Fruit fly (Drosophila melanogaster) whole organism, embryonic: ENCODE measurements around the gene CG34296.

Experiments used
- Antp ChIP-seq: fragments of 200-800 bp; sonication (Bioruptor generic); optimal IDR thresholded peaks from 3 replicates; lab custom pipeline; 2016; ENCODE audit warnings: missing biosample characterization, missing genetic modification characterization
- BtbVII ChIP-seq: fragments of 200-800 bp; sonication (Bioruptor generic); optimal IDR thresholded peaks from 3 replicates; lab custom pipeline; 2017; ENCODE audit warnings: missing biosample characterization, mild to moderate bottlenecking, missing genetic modification characterization
- CG10431 ChIP-seq: fragments of 200-800 bp; sonication (Bioruptor generic); optimal IDR thresholded peaks from 3 replicates; lab custom pipeline; 2018; ENCODE audit warnings: missing biosample characterization, mild to moderate bottlenecking, missing genetic modification characterization
- CG11398 ChIP-seq: fragments of 200-800 bp; sonication (Bioruptor generic); optimal IDR thresholded peaks from 2 replicates; lab custom pipeline; 2016; ENCODE audit warnings: missing biosample characterization, missing genetic modification characterization
- CG11696 ChIP-seq: fragments of 200-800 bp; sonication (Bioruptor generic); IDR thresholded peaks from 2 replicates; pipeline ENCODE4 v1.3.6; 2022; ENCODE audit warnings: missing biosample characterization, missing genetic modification characterization
- CG12155 ChIP-seq: fragments of 200-800 bp; sonication (Bioruptor generic); optimal IDR thresholded peaks from 3 replicates; lab custom pipeline; 2016; ENCODE audit warnings: missing biosample characterization, missing genetic modification characterization
- CG12744 ChIP-seq: fragments of 200-800 bp; sonication (Bioruptor generic); optimal IDR thresholded peaks from 2 replicates; lab custom pipeline; 2016; ENCODE audit warnings: missing biosample characterization, missing genetic modification characterization
- CG12942 ChIP-seq: fragments of 200-800 bp; sonication (Bioruptor generic); optimal IDR thresholded peaks from 3 replicates; lab custom pipeline; 2016; ENCODE audit warnings: missing biosample characterization, missing genetic modification characterization
- CG15479 ChIP-seq: fragments of 200-800 bp; sonication (Bioruptor generic); optimal IDR thresholded peaks from 3 replicates; lab custom pipeline; 2019; ENCODE audit warnings: missing biosample characterization, mild to moderate bottlenecking, missing genetic modification characterization, moderate library complexity
- CG15696 ChIP-seq: fragments of 200-800 bp; sonication (Bioruptor generic); optimal IDR thresholded peaks from 2 replicates; lab custom pipeline; 2019; ENCODE audit warnings: missing biosample characterization, mild to moderate bottlenecking, missing genetic modification characterization, moderate library complexity
- CG1647 ChIP-seq: fragments of 200-800 bp; sonication (Bioruptor generic); optimal IDR thresholded peaks from 3 replicates; lab custom pipeline; 2016; ENCODE audit warnings: missing biosample characterization, missing genetic modification characterization
- CG17612 ChIP-seq: fragments of 200-800 bp; sonication (Bioruptor generic); IDR thresholded peaks from 2 replicates; pipeline ENCODE4 v1.3.6; 2022; ENCODE audit warnings: missing biosample characterization, missing genetic modification characterization
- CG17802 ChIP-seq: fragments of 200-800 bp; sonication (Bioruptor generic); optimal IDR thresholded peaks from 2 replicates; lab custom pipeline; 2018; ENCODE audit warnings: missing biosample characterization, mild to moderate bottlenecking, missing genetic modification characterization, moderate library complexity
- CG17829 ChIP-seq: fragments of 200-800 bp; optimal IDR thresholded peaks from 2 replicates; lab custom pipeline; 2019; ENCODE audit warnings: missing biosample characterization, mild to moderate bottlenecking, missing genetic modification characterization, moderate library complexity
- CG17912 ChIP-seq: fragments of 200-800 bp; sonication (Bioruptor generic); optimal IDR thresholded peaks from 2 replicates; lab custom pipeline; 2018; ENCODE audit warnings: missing biosample characterization, mild to moderate bottlenecking, missing genetic modification characterization
- CG2678 ChIP-seq: fragments of 200-800 bp; sonication (Bioruptor generic); optimal IDR thresholded peaks from 3 replicates; lab custom pipeline; 2019; ENCODE audit warnings: missing biosample characterization, mild to moderate bottlenecking, missing genetic modification characterization, moderate library complexity
- CG2875 ChIP-seq: fragments of 200-800 bp; sonication (Bioruptor generic); optimal IDR thresholded peaks from 2 replicates; lab custom pipeline; 2017; ENCODE audit warnings: missing biosample characterization, mild to moderate bottlenecking, missing genetic modification characterization, missing genetic modification reagents
- CG30020 ChIP-seq: fragments of 200-800 bp; optimal IDR thresholded peaks from 2 replicates; lab custom pipeline; 2019; ENCODE audit warnings: missing biosample characterization, mild to moderate bottlenecking, missing genetic modification characterization, moderate library complexity
- CG30403 ChIP-seq: fragments of 200-800 bp; sonication (Bioruptor generic); optimal IDR thresholded peaks from 3 replicates; lab custom pipeline; 2016; ENCODE audit warnings: missing biosample characterization, missing genetic modification characterization
- CG31388 ChIP-seq: fragments of 200-800 bp; sonication (Bioruptor generic); optimal IDR thresholded peaks from 2 replicates; lab custom pipeline; 2016; ENCODE audit warnings: missing biosample characterization, missing genetic modification characterization
- CG4360 ChIP-seq: fragments of 200-800 bp; sonication (Bioruptor generic); IDR thresholded peaks from 2 replicates; pipeline ENCODE4 v1.3.6; 2022; ENCODE audit warnings: missing biosample characterization, missing genetic modification characterization
- CG7556 ChIP-seq: fragments of 200-800 bp; sonication (Bioruptor generic); optimal IDR thresholded peaks from 2 replicates; lab custom pipeline; 2017; ENCODE audit warnings: missing biosample characterization, mild to moderate bottlenecking, missing genetic modification characterization
- CG7786 ChIP-seq: fragments of 200-800 bp; sonication (Bioruptor generic); optimal IDR thresholded peaks from 2 replicates; lab custom pipeline; 2016; ENCODE audit warnings: missing biosample characterization, missing genetic modification characterization
- CG7987 ChIP-seq: fragments of 200-800 bp; sonication (Bioruptor generic); optimal IDR thresholded peaks from 2 replicates; lab custom pipeline; 2018; ENCODE audit warnings: missing biosample characterization, mild to moderate bottlenecking, missing genetic modification characterization, moderate library complexity
- CG8281 ChIP-seq: fragments of 200-800 bp; sonication (Bioruptor generic); optimal IDR thresholded peaks from 2 replicates; lab custom pipeline; 2018; ENCODE audit warnings: missing biosample characterization, mild to moderate bottlenecking, missing genetic modification characterization, moderate library complexity
- Camta ChIP-seq: fragments of 200-800 bp; sonication (Bioruptor generic); optimal IDR thresholded peaks from 2 replicates; lab custom pipeline; 2016; ENCODE audit warnings: missing biosample characterization, missing genetic modification characterization
- CoRest ChIP-seq: fragments of 200-800 bp; sonication (Bioruptor generic); optimal IDR thresholded peaks from 3 replicates; lab custom pipeline; 2018; ENCODE audit warnings: missing biosample characterization, mild to moderate bottlenecking, missing genetic modification characterization, moderate library complexity
- Dad ChIP-seq: fragments of 200-800 bp; sonication (Bioruptor generic); optimal IDR thresholded peaks from 3 replicates; lab custom pipeline; 2016; ENCODE audit warnings: missing biosample characterization, missing genetic modification characterization
- Drgx ChIP-seq: fragments of 200-800 bp; sonication (Bioruptor generic); IDR thresholded peaks from 2 replicates; pipeline ENCODE4 v1.3.6; 2022; ENCODE audit warnings: missing biosample characterization, missing genetic modification characterization
- Elba2 ChIP-seq: fragments of 200-800 bp; sonication (Bioruptor generic); optimal IDR thresholded peaks from 3 replicates; lab custom pipeline; 2016; ENCODE audit warnings: missing biosample characterization, missing genetic modification characterization
- Fer2 ChIP-seq: fragments of 200-800 bp; sonication (Bioruptor generic); optimal IDR thresholded peaks from 2 replicates; lab custom pipeline; 2018; ENCODE audit warnings: missing biosample characterization, mild to moderate bottlenecking, missing genetic modification characterization, moderate library complexity
- MTF-1 ChIP-seq: fragments of 200-800 bp; sonication (Bioruptor generic); optimal IDR thresholded peaks from 2 replicates; lab custom pipeline; 2018; ENCODE audit warnings: missing biosample characterization, mild to moderate bottlenecking, missing genetic modification characterization, borderline replicate concordance
- Ravus ChIP-seq: fragments of 200-800 bp; sonication (Bioruptor generic); IDR thresholded peaks from 2 replicates; pipeline ENCODE4 v1.3.6; 2022; ENCODE audit warnings: missing biosample characterization, missing genetic modification characterization
- Scr ChIP-seq: fragments of 200-800 bp; sonication (Bioruptor generic); IDR thresholded peaks from 2 replicates; pipeline ENCODE4 v1.3.6; 2022; ENCODE audit warnings: missing biosample characterization, missing genetic modification characterization; ENCODE audit not compliant: partially characterized antibody
- Six4 ChIP-seq: fragments of 200-800 bp; sonication (Bioruptor generic); optimal IDR thresholded peaks from 2 replicates; lab custom pipeline; 2016; ENCODE audit warnings: missing biosample characterization, missing genetic modification characterization
- Stat92E ChIP-seq, 3 experiments: fragments of >200 bp in 2 of 3; fragments of 200-800 bp in 1 of 3; sonication (Bioruptor generic) in 1 of 3; optimal IDR thresholded peaks; 2 replicates each; lab custom pipeline; 2017 to 2019; ENCODE audit warnings: missing biosample characterization in 3 of 3, missing genetic modification characterization in 3 of 3, mild to moderate bottlenecking in 1 of 3, moderate library complexity in 1 of 3
- Xrp1 ChIP-seq: fragments of 200-800 bp; sonication (Bioruptor generic); IDR thresholded peaks from 2 replicates; pipeline ENCODE4 v1.3.6; 2022; ENCODE audit warnings: missing biosample characterization, missing genetic modification characterization
- ab ChIP-seq: fragments of 200-800 bp; sonication (Bioruptor generic); optimal IDR thresholded peaks from 2 replicates; lab custom pipeline; 2016; ENCODE audit warnings: missing biosample characterization, missing genetic modification characterization
- chn ChIP-seq: fragments of 200-800 bp; sonication (Bioruptor generic); optimal IDR thresholded peaks from 2 replicates; lab custom pipeline; 2016; ENCODE audit warnings: missing biosample characterization, missing genetic modification characterization
- ftz-f1 ChIP-seq: fragments of 200-800 bp; sonication (Bioruptor generic); optimal IDR thresholded peaks from 2 replicates; lab custom pipeline; 2016; ENCODE audit warnings: missing biosample characterization, missing genetic modification characterization
- gcm ChIP-seq: fragments of 200-800 bp; sonication (Bioruptor generic); optimal IDR thresholded peaks from 2 replicates; lab custom pipeline; 2019; ENCODE audit warnings: missing biosample characterization, mild to moderate bottlenecking, missing genetic modification characterization, moderate library complexity
- gsb ChIP-seq: fragments of 200-800 bp; sonication (Bioruptor generic); IDR thresholded peaks from 2 replicates; pipeline ENCODE4 v1.3.6; 2022; ENCODE audit warnings: missing biosample characterization, missing genetic modification characterization
- jigr1 ChIP-seq: fragments of 200-800 bp; sonication (Bioruptor generic); IDR thresholded peaks from 3 replicates; pipeline ENCODE4 v1.3.6; 2022; ENCODE audit warnings: missing biosample characterization, missing genetic modification characterization
- nau ChIP-seq: fragments of 200-800 bp; sonication (Bioruptor generic); optimal IDR thresholded peaks from 3 replicates; lab custom pipeline; 2017; ENCODE audit warnings: missing biosample characterization, mild to moderate bottlenecking, missing genetic modification characterization, missing genetic modification reagents
- nerfin-1 ChIP-seq: fragments of 200-800 bp; sonication (Bioruptor generic); optimal IDR thresholded peaks from 3 replicates; lab custom pipeline; 2019; ENCODE audit warnings: missing biosample characterization, mild to moderate bottlenecking, missing genetic modification characterization, moderate library complexity
- org-1 ChIP-seq: fragments of 200-800 bp; sonication (Bioruptor generic); optimal IDR thresholded peaks from 2 replicates; lab custom pipeline; 2017; ENCODE audit warnings: missing biosample characterization, missing genetic modification characterization
- p53 ChIP-seq: fragments of 200-800 bp; sonication (Bioruptor generic); optimal IDR thresholded peaks from 2 replicates; lab custom pipeline; 2016; ENCODE audit warnings: missing biosample characterization, missing genetic modification characterization
- slou ChIP-seq: fragments of 200-800 bp; sonication (Bioruptor generic); optimal IDR thresholded peaks from 3 replicates; lab custom pipeline; 2016; ENCODE audit warnings: missing biosample characterization, missing genetic modification characterization
- sob ChIP-seq: fragments of 200-800 bp; sonication (Bioruptor generic); IDR thresholded peaks from 2 replicates; pipeline ENCODE4 v1.3.6; 2022; ENCODE audit warnings: missing biosample characterization, missing genetic modification characterization
- sqz ChIP-seq: fragments of 200-800 bp; sonication (Bioruptor generic); optimal IDR thresholded peaks from 3 replicates; lab custom pipeline; 2018; ENCODE audit warnings: missing biosample characterization, mild to moderate bottlenecking, missing genetic modification characterization
- ttk ChIP-seq: fragments of 200-800 bp; sonication (Bioruptor generic); IDR thresholded peaks from 2 replicates; pipeline ENCODE4 v2.1.2; 2022; ENCODE audit warnings: missing biosample characterization, missing genetic modification characterization
- vfl ChIP-seq: fragments of 200-800 bp; sonication (Bioruptor generic); optimal IDR thresholded peaks from 2 replicates; lab custom pipeline; 2016; ENCODE audit warnings: missing biosample characterization, missing genetic modification characterization

Gene CG34296

dm6 chr3R:29675333-29675732, 47.0 kb upstream of the CG34296 start, which contains the start of the genes Bub3 and Cap-D2 (continued):
- TF ChIP-seq Stat92E (GFP tag; optimal IDR thresholded peaks at IDR 0.05; lab: Kevin White, UChicago), result no peak
- TF ChIP-seq CG15696 (tag; lab: Kevin White, UChicago), result peak; percentile 69
- TF ChIP-seq MTF-1 (GFP tag; lab: Kevin White, UChicago), result no peak
- TF ChIP-seq CG11696 (GFP tag; lab: Robert Waterston, UW), result no peak
- TF ChIP-seq CG8281, result no peak
- no peak for TF ChIP-seq CG15479 (GFP tag; lab: Kevin White, UChicago)
- TF ChIP-seq Fer2, result peak; percentile 23
- no peak for TF ChIP-seq CG4360 (GFP tag; lab: Robert Waterston, UW)
- TF ChIP-seq CG11398 (GFP tag; lab: Kevin White, UChicago), result peak; percentile 61
- no peak for TF ChIP-seq Ravus (GFP tag; lab: Robert Waterston, UW)
- no peak for TF ChIP-seq gsb (GFP tag; lab: Robert Waterston, UW)
- TF ChIP-seq CG2678 (tag; lab: Kevin White, UChicago), result no peak
- no peak for TF ChIP-seq jigr1 (GFP tag; lab: Robert Waterston, UW)
- TF ChIP-seq CG1647, result peak; percentile 62
- peak; percentile 47 for TF ChIP-seq Elba2
- no peak for TF ChIP-seq ab
- peak; percentile 33 for TF ChIP-seq p53
- no peak for TF ChIP-seq CG2875
- peak; percentile 64 for TF ChIP-seq CG31388
- TF ChIP-seq chn, result peak; percentile 84
- peak; percentile 88 for TF ChIP-seq Scr (GFP tag; lab: Robert Waterston, UW)
- peak; percentile 49 for TF ChIP-seq CG17829 (tag; lab: Kevin White, UChicago)
- TF ChIP-seq ftz-f1 (GFP tag; lab: Kevin White, UChicago), result no peak
- TF ChIP-seq vfl (GFP tag; lab: Kevin White, UChicago), result peak; percentile 71
- TF ChIP-seq Dad, result peak; percentile 65
- peak; percentile 13 for TF ChIP-seq CG7987
- TF ChIP-seq CG7556 (GFP tag; lab: Kevin White, UChicago), result peak; percentile 40
- peak; percentile 80 for TF ChIP-seq Xrp1 (GFP tag; lab: Robert Waterston, UW)
- TF ChIP-seq CG12744 (GFP tag; lab: Kevin White, UChicago), result peak; percentile 53
- peak; percentile 70 for TF ChIP-seq CG12155
- no peak for TF ChIP-seq org-1 (GFP tag; lab: Kevin White, UChicago)
- peak; percentile 57 for TF ChIP-seq CG12942 (GFP tag; lab: Kevin White, UChicago)
- peak; percentile 37 for TF ChIP-seq CG17802
- peak; percentile 27 for TF ChIP-seq nerfin-1 (tag; lab: Kevin White, UChicago)
- peak; percentile 33 for TF ChIP-seq gcm (GFP tag; lab: Kevin White, UChicago)
- no peak for TF ChIP-seq slou (GFP tag; lab: Kevin White, UChicago)
- TF ChIP-seq CoRest (tag; lab: Kevin White, UChicago), result peak; percentile 75
- peak; percentile 58 for TF ChIP-seq CG7786
- no peak for TF ChIP-seq nau (GFP tag; lab: Kevin White, UChicago)
- no peak for TF ChIP-seq ttk
- no peak; the same call in 1 of the 2 replicates for TF ChIP-seq Drgx (GFP tag; lab: Robert Waterston, UW)
- TF ChIP-seq BtbVII, result no peak
- TF ChIP-seq CG17912, result no peak
- TF ChIP-seq CG30403, result peak; percentile 77
- no peak for TF ChIP-seq sqz (GFP tag; lab: Kevin White, UChicago)
- peak; percentile 71 for TF ChIP-seq Antp (GFP tag; lab: Kevin White, UChicago)
- TF ChIP-seq Six4 (GFP tag; lab: Kevin White, UChicago), result peak; percentile 60
- peak; percentile 56 for TF ChIP-seq Camta (GFP tag; lab: Kevin White, UChicago)
- TF ChIP-seq CG17612 (GFP tag; lab: Robert Waterston, UW), result no peak
- no peak for TF ChIP-seq CG10431 (GFP tag; lab: Kevin White, UChicago)
- TF ChIP-seq CG30020 (tag; lab: Kevin White, UChicago), result no peak
- TF ChIP-seq sob (GFP tag; lab: Robert Waterston, UW), result peak; percentile 85
